Worm (Caenorhabditis elegans): ENCODE results near the gene C09B9.2.
A peak's percentile ranks its signal among the peaks of the same experiment; 100 is the strongest.

The C09B9.2 gene

ce11 chrIV:5076607-5077006 lies 47.5 kb downstream of the C09B9.2 start:
- peak; percentile 3 for TF ChIP-seq lin-14 (GFP tag; optimal IDR thresholded peaks at IDR 0.05)
- TF ChIP-seq mab-9 (GFP tag; IDR thresholded peaks at IDR 0.05) = no peak
- TF ChIP-seq nhr-47 (tag; optimal IDR thresholded peaks at IDR 0.05) = no peak
- TF ChIP-seq F16B12.6 (tag; optimal IDR thresholded peaks at IDR 0.05) = no peak
- TF ChIP-seq irx-1 (tag; optimal IDR thresholded peaks at IDR 0.05) = no peak
- TF ChIP-seq lir-3 (tag; optimal IDR thresholded peaks at IDR 0.05; ENCODE audit: poor library complexity) = no peak
- TF ChIP-seq ets-5 (GFP tag; IDR thresholded peaks at IDR 0.05) = no peak
- no peak for TF ChIP-seq egl-27 (tag; optimal IDR thresholded peaks at IDR 0.05)
- TF ChIP-seq efl-1 (optimal IDR thresholded peaks at IDR 0.05) = no peak
- TF ChIP-seq efl-1 (GFP tag; optimal IDR thresholded peaks at IDR 0.05 in 1 of 2) = peak in 1 of 2 experiments; percentile 9

- TF ChIP-seq blmp-1 (tag; optimal IDR thresholded peaks at IDR 0.05) (peak; percentile 68), efl-3 (GFP tag; optimal IDR thresholded peaks at IDR 0.05) (no peak), snu-23 (GFP tag; optimal IDR thresholded peaks at IDR 0.05) (peak; percentile 7), lin-35 (GFP tag; optimal IDR thresholded peaks at IDR 0.05) (no peak), nhr-85 (tag) (peak; percentile 33), lin-14 (GFP tag; optimal IDR thresholded peaks at IDR 0.05) (peak; percentile 14), lsy-2 (tag; optimal IDR thresholded peaks at IDR 0.05) (peak in 1 of 2 experiments; percentile 10), ama-1 (optimal IDR thresholded peaks at IDR 0.05) (no peak)
Measured at ce11 chrIV:5077918-5078317, 48.8 kb downstream of the C09B9.2 start.

- TF ChIP-seq lsy-2 (tag; optimal IDR thresholded peaks at IDR 0.05) (no peak), dsc-1 (tag; optimal IDR thresholded peaks at IDR 0.05) (peak; percentile 49), lin-14 (GFP tag; optimal IDR thresholded peaks at IDR 0.05) (peak; percentile 57), nhr-12 (tag; optimal IDR thresholded peaks at IDR 0.05) (no peak), pag-3 (tag; optimal IDR thresholded peaks at IDR 0.05; ENCODE audit: borderline replicate concordance, insufficient read depth) (no peak), nhr-71 (tag; optimal IDR thresholded peaks at IDR 0.05) (peak; percentile 35), nhr-85 (tag) (peak; percentile 7)
Measured at ce11 chrIV:5078846-5079245, 49.8 kb downstream of the C09B9.2 start.

Measured in whole organism, L1 larva.